Fruit fly (Drosophila melanogaster): ENCODE results near the gene Kaz1-ORFB.

dm6 chr3L:265808-266207, 49.4 kb downstream of the Kaz1-ORFB start, which contains the start of gene CG34263:
- TF ChIP-seq GATAd (GFP tag; optimal IDR thresholded peaks at IDR 0.05), result no peak
- TF ChIP-seq CG9705 (GFP tag; optimal IDR thresholded peaks at IDR 0.05), result no peak
- no peak for TF ChIP-seq psq (GFP tag; optimal IDR thresholded peaks at IDR 0.05)
- no peak for TF ChIP-seq Myc (optimal IDR thresholded peaks at IDR 0.05)
- no peak for TF ChIP-seq Sp1 (GFP tag; optimal IDR thresholded peaks at IDR 0.05)
- no peak for TF ChIP-seq lola (GFP tag; optimal IDR thresholded peaks at IDR 0.05)
- TF ChIP-seq brk (GFP tag; optimal IDR thresholded peaks at IDR 0.05), result no peak
- no peak for TF ChIP-seq Hr83 (GFP tag; optimal IDR thresholded peaks at IDR 0.05; ENCODE audit: poor library complexity, severe bottlenecking)
- TF ChIP-seq Abd-B (GFP tag; optimal IDR thresholded peaks at IDR 0.05), result no peak
- no peak for TF ChIP-seq OdsH (GFP tag; optimal IDR thresholded peaks at IDR 0.05)
- TF ChIP-seq usp (GFP tag; optimal IDR thresholded peaks at IDR 0.05), result no peak
- no peak for TF ChIP-seq fru (GFP tag; optimal IDR thresholded peaks at IDR 0.05)

All from whole organism, wandering third instar larva.